Worm (Caenorhabditis elegans) whole organism, late embryonic: ENCODE results near the gene cogc-6.

Source experiments
- C08G9.2 ChIP-seq: sonication (generic microtip); optimal IDR thresholded peaks from 2 replicates; lab custom pipeline; 2016; ENCODE audit warnings: mild to moderate bottlenecking, missing genetic modification characterization, moderate library complexity, missing compliant biosample characterization
- C38D4.7 ChIP-seq: fragments of 200-800 bp; sonication (Bioruptor generic); optimal IDR thresholded peaks from 2 replicates; lab custom pipeline; 2018; ENCODE audit warnings: mild to moderate bottlenecking, missing genetic modification characterization, moderate library complexity, missing compliant biosample characterization
- F13H6.1 ChIP-seq: sonication (generic microtip); optimal IDR thresholded peaks from 2 replicates; lab custom pipeline; 2016; ENCODE audit warnings: missing genetic modification characterization, missing compliant biosample characterization
- K02D7.2 ChIP-seq: sonication (generic microtip); optimal IDR thresholded peaks from 2 replicates; lab custom pipeline; 2017; ENCODE audit warnings: mild to moderate bottlenecking, missing genetic modification characterization, missing compliant biosample characterization
- K09A11.1 ChIP-seq: sonication (generic microtip); optimal IDR thresholded peaks from 2 replicates; lab custom pipeline; 2017; ENCODE audit warnings: antibody characterized with exemption, mild to moderate bottlenecking, missing genetic modification characterization, missing compliant biosample characterization; ENCODE audit not compliant: insufficient read depth
- Y22D7AL.16 ChIP-seq: sonication (generic microtip); optimal IDR thresholded peaks from 2 replicates; lab custom pipeline; 2016; ENCODE audit warnings: missing genetic modification characterization, missing compliant biosample characterization
- ama-1 ChIP-seq: fragments of 150-350 bp; optimal IDR thresholded peaks from 2 replicates; lab custom pipeline; 2014
- ceh-14 ChIP-seq: sonication (generic microtip); optimal IDR thresholded peaks from 2 replicates; lab custom pipeline; 2016; ENCODE audit warnings: missing genotype, missing genetic modification characterization, missing compliant biosample characterization
- ceh-22 ChIP-seq: sonication (generic microtip); optimal IDR thresholded peaks from 2 replicates; lab custom pipeline; 2017; ENCODE audit warnings: missing biosample characterization, missing genetic modification characterization
- ceh-34 ChIP-seq: sonication (generic microtip); optimal IDR thresholded peaks from 2 replicates; lab custom pipeline; 2016; ENCODE audit warnings: mild to moderate bottlenecking, missing genetic modification characterization, missing compliant biosample characterization
- ceh-45 ChIP-seq: fragments of 200-800 bp; sonication (Bioruptor generic); IDR thresholded peaks from 2 replicates; pipeline ENCODE4 v1.3.6; 2022; ENCODE audit warnings: missing genetic modification reagents, missing genetic modification characterization, missing compliant biosample characterization
- ceh-6 ChIP-seq: fragments of 200-800 bp; sonication (Bioruptor generic); optimal IDR thresholded peaks from 2 replicates; lab custom pipeline; 2018; ENCODE audit warnings: mild to moderate bottlenecking, missing genetic modification characterization, missing compliant biosample characterization
- ceh-9 ChIP-seq: sonication (generic microtip); optimal IDR thresholded peaks from 2 replicates; lab custom pipeline; 2016; ENCODE audit warnings: mild to moderate bottlenecking, missing genetic modification characterization, inconsistent platforms, missing compliant biosample characterization
- che-1 ChIP-seq: sonication (generic microtip); optimal IDR thresholded peaks from 2 replicates; lab custom pipeline; 2016; ENCODE audit warnings: mild to moderate bottlenecking, missing genetic modification characterization, missing compliant biosample characterization
- dve-1 ChIP-seq: sonication (generic microtip); optimal IDR thresholded peaks from 2 replicates; lab custom pipeline; 2017; ENCODE audit warnings: antibody characterized with exemption, mild to moderate bottlenecking, missing genetic modification characterization, missing compliant biosample characterization
- elt-2 ChIP-seq: sonication (generic microtip); optimal IDR thresholded peaks from 2 replicates; lab custom pipeline; 2016; ENCODE audit warnings: missing genetic modification reagents, missing genetic modification characterization, missing compliant biosample characterization
- ets-4 ChIP-seq: sonication (generic microtip); optimal IDR thresholded peaks from 2 replicates; lab custom pipeline; 2016; ENCODE audit warnings: missing genetic modification characterization, missing compliant biosample characterization
- fkh-6 ChIP-seq: sonication (generic microtip); optimal IDR thresholded peaks from 2 replicates; lab custom pipeline; 2016; ENCODE audit warnings: missing genetic modification characterization, missing compliant biosample characterization
- gmeb-2 ChIP-seq: sonication (generic microtip); optimal IDR thresholded peaks from 2 replicates; lab custom pipeline; 2016; ENCODE audit warnings: missing genetic modification characterization, inconsistent platforms, missing compliant biosample characterization
- hlh-30 ChIP-seq: sonication (generic microtip); optimal IDR thresholded peaks from 2 replicates; lab custom pipeline; 2017; ENCODE audit warnings: antibody characterized with exemption, missing genetic modification characterization, missing compliant biosample characterization; ENCODE audit not compliant: insufficient read depth
- hlh-6 ChIP-seq: sonication (generic microtip); optimal IDR thresholded peaks from 2 replicates; lab custom pipeline; 2016; ENCODE audit warnings: missing genotype, missing genetic modification characterization, missing compliant biosample characterization
- hlh-8 ChIP-seq: sonication (generic microtip); optimal IDR thresholded peaks from 2 replicates; lab custom pipeline; 2016; ENCODE audit warnings: missing genotype, missing genetic modification characterization, missing compliant biosample characterization
- madf-2 ChIP-seq: sonication (generic microtip); optimal IDR thresholded peaks from 2 replicates; lab custom pipeline; 2017; ENCODE audit warnings: missing genetic modification characterization, missing compliant biosample characterization
- mec-3 ChIP-seq: sonication (generic microtip); optimal IDR thresholded peaks from 2 replicates; lab custom pipeline; 2016; ENCODE audit warnings: borderline replicate concordance, missing genetic modification characterization, missing compliant biosample characterization
- nfya-1 ChIP-seq: sonication (generic microtip); optimal IDR thresholded peaks from 2 replicates; lab custom pipeline; 2017; ENCODE audit warnings: missing genetic modification characterization, mild to moderate bottlenecking, missing compliant biosample characterization, antibody characterized with exemption, moderate library complexity
- nhr-11 ChIP-seq: fragments of 150-350 bp; optimal IDR thresholded peaks from 2 replicates; lab custom pipeline; 2014; ENCODE audit warnings: missing biosample characterization, missing genetic modification characterization
- nhr-232 ChIP-seq: sonication (generic microtip); optimal IDR thresholded peaks from 2 replicates; lab custom pipeline; 2016; ENCODE audit warnings: missing genetic modification characterization, missing compliant biosample characterization
- odd-2 ChIP-seq: sonication (generic microtip); optimal IDR thresholded peaks from 2 replicates; lab custom pipeline; 2017; ENCODE audit warnings: antibody characterized with exemption, mild to moderate bottlenecking, missing genetic modification characterization, missing compliant biosample characterization
- pax-1 ChIP-seq: fragments of 150-350 bp; optimal IDR thresholded peaks from 2 replicates; lab custom pipeline; 2014; ENCODE audit warnings: missing biosample characterization, missing genetic modification characterization
- pha-2 ChIP-seq: sonication (generic microtip); optimal IDR thresholded peaks from 2 replicates; lab custom pipeline; 2017; ENCODE audit warnings: mild to moderate bottlenecking, missing genetic modification characterization, missing compliant biosample characterization
- pqm-1 ChIP-seq: sonication (generic microtip); optimal IDR thresholded peaks from 2 replicates; lab custom pipeline; 2016; ENCODE audit warnings: missing genetic modification characterization, missing compliant biosample characterization
- ref-2 ChIP-seq: sonication (generic microtip); optimal IDR thresholded peaks from 2 replicates; lab custom pipeline; 2016; ENCODE audit warnings: missing genetic modification characterization, missing compliant biosample characterization
- rnt-1 ChIP-seq: sonication (generic microtip); optimal IDR thresholded peaks from 2 replicates; lab custom pipeline; 2016; ENCODE audit warnings: missing genetic modification characterization, missing compliant biosample characterization
- sdc-2 ChIP-seq: sonication (generic microtip); optimal IDR thresholded peaks from 2 replicates; lab custom pipeline; 2016; ENCODE audit warnings: missing genotype, missing genetic modification characterization, missing compliant biosample characterization
- tbx-2 ChIP-seq: sonication (generic microtip); optimal IDR thresholded peaks from 2 replicates; lab custom pipeline; 2016; ENCODE audit warnings: missing genetic modification characterization, missing compliant biosample characterization
- tbx-7 ChIP-seq: sonication (generic microtip); optimal IDR thresholded peaks from 2 replicates; lab custom pipeline; 2016; ENCODE audit warnings: missing genotype, missing genetic modification characterization, missing compliant biosample characterization
- unc-42 ChIP-seq: sonication (generic microtip); optimal IDR thresholded peaks from 2 replicates; lab custom pipeline; 2016; ENCODE audit warnings: missing genotype, missing genetic modification characterization, missing compliant biosample characterization
- unc-86 ChIP-seq: sonication (generic microtip); optimal IDR thresholded peaks from 2 replicates; lab custom pipeline; 2016; ENCODE audit warnings: missing genetic modification characterization, missing compliant biosample characterization
- zip-5 ChIP-seq: sonication (generic microtip); optimal IDR thresholded peaks from 2 replicates; lab custom pipeline; 2016; ENCODE audit warnings: missing genetic modification characterization, missing compliant biosample characterization

Gene cogc-6

DNA sequence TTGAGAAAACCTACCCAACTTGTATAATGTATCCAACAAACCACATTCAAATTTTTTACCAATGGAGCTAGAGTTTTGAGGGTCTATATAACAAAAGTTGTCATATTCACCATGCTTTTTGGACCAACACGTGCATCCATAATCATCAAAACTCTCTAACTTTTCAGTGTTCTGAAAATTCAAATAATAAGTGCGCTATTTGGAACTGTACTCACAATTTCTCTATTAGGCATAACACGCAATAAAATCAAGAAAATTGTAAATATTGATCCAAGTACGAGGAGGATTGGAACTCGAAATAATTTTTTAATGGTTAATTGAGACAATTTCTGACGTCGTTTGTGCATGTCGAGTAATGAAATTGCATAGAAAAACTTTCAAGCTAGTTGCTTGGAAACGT is 18.8 kb upstream of the cogc-6 start, which contains the start of gene C16D9.3:
Gene C16D9.3, minus strand, starts transcription at position 101 of the 400 bp plus-strand sequence.
- TF ChIP-seq F13H6.1 (tag; lab: Kevin White, UChicago) (no peak), fkh-6 (tag; lab: Kevin White, UChicago) (no peak), pqm-1 (tag; lab: Kevin White, UChicago) (no peak), nhr-11 (tag; lab: Kevin White, UChicago) (no peak), ceh-22 (tag; lab: Kevin White, UChicago) (no peak), ceh-6 (GFP tag; lab: Kevin White, UChicago) (no peak), gmeb-2 (tag; lab: Kevin White, UChicago) (no peak), rnt-1 (no peak), tbx-7 (no peak)
- TF ChIP-seq, all 69 proteins: peak for 0

- no peak for TF ChIP-seq pax-1 (tag; lab: Kevin White, UChicago)
- no peak for TF ChIP-seq unc-86 (tag; lab: Kevin White, UChicago)
- TF ChIP-seq ceh-45 (GFP tag; lab: Robert Waterston, UW) = no peak
- TF ChIP-seq ets-4 (tag; lab: Kevin White, UChicago) = no peak
- no peak for TF ChIP-seq nfya-1 (tag; lab: Kevin White, UChicago)
- no peak for TF ChIP-seq ama-1 (lab: Kevin White, UChicago)
- TF ChIP-seq hlh-8 = no peak
- TF ChIP-seq elt-2 (tag; lab: Kevin White, UChicago) = no peak
- no peak for TF ChIP-seq ref-2 (tag; lab: Kevin White, UChicago)
- no peak for TF ChIP-seq C08G9.2 (tag; lab: Kevin White, UChicago)
- no peak for TF ChIP-seq hlh-6
- TF ChIP-seq C38D4.7 = no peak
- no peak for TF ChIP-seq madf-2
- TF ChIP-seq sdc-2 (tag; lab: Kevin White, UChicago) = no peak
- TF ChIP-seq mec-3 (tag; lab: Kevin White, UChicago) = no peak
- no peak for TF ChIP-seq Y22D7AL.16 (tag; lab: Kevin White, UChicago)
- no peak for TF ChIP-seq ceh-6 (GFP tag; lab: Kevin White, UChicago)
- no peak for TF ChIP-seq nhr-232 (tag; lab: Kevin White, UChicago)
Observed at ce11 chrV:8238290-8238689, 17.2 kb upstream of the cogc-6 start, which contains the start of gene rol-3. TSS of gene rol-3 (minus strand) at chrV:8238409.

DNA sequence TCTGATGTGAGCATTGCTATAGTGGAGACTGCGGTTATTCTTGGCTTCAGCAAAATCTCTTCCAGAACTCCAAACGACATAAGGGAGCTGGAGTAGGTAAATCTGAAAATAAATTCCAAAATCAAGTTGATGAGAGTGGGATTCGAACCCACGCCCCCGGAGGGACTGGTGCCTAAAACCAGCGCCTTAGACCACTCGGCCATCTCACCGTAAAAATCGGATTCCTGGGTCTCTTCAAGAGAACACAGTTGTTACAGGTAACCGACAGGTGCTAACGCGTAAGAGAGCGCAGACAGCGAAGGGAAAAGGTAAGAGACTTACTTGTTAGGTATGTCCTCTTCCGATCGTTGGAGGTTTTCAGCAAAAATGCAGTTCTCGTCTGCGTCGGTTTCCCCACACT is 14.2 kb upstream of the cogc-6 start:
- TF ChIP-seq nhr-232 (tag; lab: Kevin White, UChicago) (peak; percentile 46), ceh-14 (no peak), sdc-2 (tag; lab: Kevin White, UChicago) (peak; percentile 3), ref-2 (tag; lab: Kevin White, UChicago) (peak; percentile 52), unc-42 (no peak), nhr-11 (tag; lab: Kevin White, UChicago) (no peak), hlh-30 (peak; percentile 1), ceh-6 (GFP tag; lab: Kevin White, UChicago) (peak; percentile 16)

DNA sequence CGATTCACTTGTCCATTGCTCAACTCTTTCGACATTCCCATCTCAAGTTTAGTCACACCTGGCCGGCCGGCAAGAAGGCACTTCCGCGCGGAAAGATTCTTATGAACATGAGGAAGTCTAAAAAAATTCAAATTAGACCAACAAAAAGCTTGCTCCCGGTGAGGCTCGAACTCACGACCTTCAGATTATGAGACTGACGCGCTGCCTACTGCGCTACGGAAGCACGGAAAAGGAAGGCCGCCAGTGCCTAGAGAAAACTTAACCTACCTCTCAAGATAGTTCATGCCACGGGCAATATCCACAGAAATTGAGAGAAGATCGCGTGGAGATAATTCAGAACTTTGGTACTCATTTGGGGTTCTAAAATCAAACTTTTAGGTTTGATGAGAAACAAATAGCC is 8.9 kb upstream of the cogc-6 start:
- TF ChIP-seq hlh-30 (no peak), ceh-34 (tag; lab: Kevin White, UChicago) (no peak), unc-42 (no peak), C08G9.2 (tag; lab: Kevin White, UChicago) (peak; percentile 23), K02D7.2 (no peak), K09A11.1 (no peak), hlh-6 (peak; percentile 20), pax-1 (tag; lab: Kevin White, UChicago) (no peak), che-1 (tag; lab: Kevin White, UChicago) (peak; percentile 23), pha-2 (tag; lab: Kevin White, UChicago) (no peak), tbx-2 (tag; lab: Kevin White, UChicago) (no peak), dve-1 (tag; lab: Kevin White, UChicago) (no peak), zip-5 (no peak), ceh-9 (tag; lab: Kevin White, UChicago) (no peak), odd-2 (tag; lab: Kevin White, UChicago) (no peak)
